Worm (Caenorhabditis elegans) whole organism, late embryonic: ENCODE measurements around the gene rbm-26.

Experiments
- ama-1 ChIP-seq: fragments of 150-350 bp; optimal IDR thresholded peaks from 2 replicates; lab custom pipeline; 2014
- ceh-31 ChIP-seq: sonication (generic microtip); optimal IDR thresholded peaks from 2 replicates; lab custom pipeline; 2016; ENCODE audit warnings: missing genetic modification characterization, missing compliant biosample characterization
- fkh-10 ChIP-seq: fragments of 150-350 bp; optimal IDR thresholded peaks from 2 replicates; lab custom pipeline; 2014; ENCODE audit warnings: missing biosample characterization, missing genetic modification reagents, missing genetic modification characterization
- tbx-2 ChIP-seq: sonication (generic microtip); optimal IDR thresholded peaks from 2 replicates; lab custom pipeline; 2016; ENCODE audit warnings: missing genetic modification characterization, missing compliant biosample characterization
- unc-42 ChIP-seq: sonication (generic microtip); optimal IDR thresholded peaks from 2 replicates; lab custom pipeline; 2016; ENCODE audit warnings: missing genotype, missing genetic modification characterization, missing compliant biosample characterization

- no peak for TF ChIP-seq unc-42 (tag; lab: Kevin White, UChicago)
- no peak for TF ChIP-seq ama-1 (lab: Kevin White, UChicago)
- no peak for TF ChIP-seq fkh-10
- no peak for TF ChIP-seq ceh-31 (tag; lab: Kevin White, UChicago)
- no peak for TF ChIP-seq tbx-2 (tag; lab: Kevin White, UChicago)
Measured at ce11 chrIII:5707546-5707945, 3.8 kb upstream of the rbm-26 start.
